Worm (Caenorhabditis elegans) whole organism, L2 larva: ENCODE measurements around the gene nhr-122.
"Not testable (repeated sequence)": the region's sequence is repeated elsewhere in the genome, so short reads cannot be mapped to it uniquely, and the experiment has no call there.

Experiments used
- C34F6.9 ChIP-seq: fragments of 150-350 bp; optimal IDR thresholded peaks from 2 replicates; lab custom pipeline; 2014; ENCODE audit warnings: missing biosample characterization, missing genetic modification characterization
- F13H6.1 ChIP-seq: sonication (generic microtip); optimal IDR thresholded peaks from 2 replicates; lab custom pipeline; 2016; ENCODE audit warnings: missing genetic modification characterization, missing compliant biosample characterization
- R02D3.7 ChIP-seq: fragments of 150-350 bp; optimal IDR thresholded peaks from 2 replicates; lab custom pipeline; 2014; ENCODE audit warnings: missing biosample characterization, missing genetic modification characterization
- Y55F3AM.14 ChIP-seq: fragments of 200-800 bp; sonication (Bioruptor generic); optimal IDR thresholded peaks from 2 replicates; lab custom pipeline; 2018; ENCODE audit warnings: mild to moderate bottlenecking, missing genetic modification characterization, missing compliant biosample characterization
- ZK546.5 ChIP-seq: sonication (generic microtip); optimal IDR thresholded peaks from 2 replicates; lab custom pipeline; 2017; ENCODE audit warnings: missing biosample characterization, missing genetic modification characterization
- ama-1 ChIP-seq: fragments of 150-350 bp; optimal IDR thresholded peaks from 2 replicates; lab custom pipeline; 2018; ENCODE audit warnings: inconsistent platforms
- blmp-1 ChIP-seq: sonication (generic microtip); optimal IDR thresholded peaks from 2 replicates; lab custom pipeline; 2017; ENCODE audit warnings: missing genetic modification characterization, mild to moderate bottlenecking, missing compliant biosample characterization, antibody characterized with exemption, moderate library complexity; ENCODE audit not compliant: insufficient read depth
- ceh-16 ChIP-seq: fragments of 150-350 bp; optimal IDR thresholded peaks from 2 replicates; lab custom pipeline; 2014; ENCODE audit warnings: missing biosample characterization, missing genetic modification characterization
- crh-2 ChIP-seq: sonication (generic microtip); optimal IDR thresholded peaks from 2 replicates; lab custom pipeline; 2017; ENCODE audit warnings: missing biosample characterization, missing genetic modification characterization
- dmd-4 ChIP-seq: sonication (generic microtip); optimal IDR thresholded peaks from 2 replicates; lab custom pipeline; 2017; ENCODE audit warnings: missing biosample characterization, missing genetic modification characterization
- egl-27 ChIP-seq: sonication (generic microtip); optimal IDR thresholded peaks from 3 replicates; lab custom pipeline; 2017; ENCODE audit warnings: missing biosample characterization, missing genetic modification reagents, missing genetic modification characterization
- elt-3 ChIP-seq: sonication (generic microtip); optimal IDR thresholded peaks from 2 replicates; lab custom pipeline; 2017; ENCODE audit warnings: missing biosample characterization, missing genetic modification characterization
- fos-1 ChIP-seq: fragments of 150-350 bp; optimal IDR thresholded peaks from 2 replicates; lab custom pipeline; 2014; ENCODE audit warnings: missing biosample characterization, missing genetic modification characterization
- gmeb-1 ChIP-seq: fragments of 150-350 bp; optimal IDR thresholded peaks from 2 replicates; lab custom pipeline; 2014; ENCODE audit warnings: missing biosample characterization, missing genetic modification characterization
- lin-11 ChIP-seq: fragments of 150-350 bp; sonication (generic microtip); optimal IDR thresholded peaks from 2 replicates; lab custom pipeline; 2014; ENCODE audit warnings: missing biosample characterization, missing genetic modification characterization, inconsistent platforms, mixed read lengths
- lin-13 ChIP-seq: fragments of 150-350 bp; optimal IDR thresholded peaks from 2 replicates; lab custom pipeline; 2014; ENCODE audit warnings: missing biosample characterization, missing genetic modification reagents, missing genetic modification characterization
- lin-39 ChIP-seq: fragments of 150-350 bp; optimal IDR thresholded peaks from 2 replicates; lab custom pipeline; 2014; ENCODE audit warnings: missing biosample characterization, missing genetic modification reagents, missing genetic modification characterization
- lsy-2 ChIP-seq, 2 experiments: fragments of 150-350 bp in 1 of 2; sonication (generic microtip) in 1 of 2; optimal IDR thresholded peaks; 2 replicates each; lab custom pipeline; 2014 to 2017; ENCODE audit warnings: missing biosample characterization in 2 of 2, missing genetic modification characterization in 2 of 2
- mab-5 ChIP-seq: fragments of 150-350 bp; optimal IDR thresholded peaks from 2 replicates; lab custom pipeline; 2014; ENCODE audit warnings: missing biosample characterization, missing genetic modification characterization
- nhr-10 ChIP-seq: sonication (generic microtip); optimal IDR thresholded peaks from 2 replicates; lab custom pipeline; 2017; ENCODE audit warnings: missing biosample characterization, missing genetic modification characterization
- nhr-11 ChIP-seq: fragments of 150-350 bp; optimal IDR thresholded peaks from 2 replicates; lab custom pipeline; 2014; ENCODE audit warnings: missing biosample characterization, missing genetic modification characterization
- nhr-129 ChIP-seq: fragments of 150-350 bp; optimal IDR thresholded peaks from 2 replicates; lab custom pipeline; 2014; ENCODE audit warnings: missing biosample characterization, missing genetic modification characterization
- nhr-21 ChIP-seq: fragments of 150-350 bp; optimal IDR thresholded peaks from 2 replicates; lab custom pipeline; 2014; ENCODE audit warnings: missing biosample characterization, missing genetic modification characterization
- nhr-23 ChIP-seq: fragments of 150-350 bp; optimal IDR thresholded peaks from 2 replicates; lab custom pipeline; 2014; ENCODE audit warnings: missing biosample characterization, missing genetic modification reagents, missing genetic modification characterization
- nhr-237 ChIP-seq: fragments of 150-350 bp; optimal IDR thresholded peaks from 2 replicates; lab custom pipeline; 2014; ENCODE audit warnings: missing biosample characterization, missing genetic modification characterization
- nhr-6 ChIP-seq: fragments of 150-350 bp; optimal IDR thresholded peaks from 2 replicates; lab custom pipeline; 2014; ENCODE audit warnings: missing biosample characterization, missing genetic modification characterization
- nhr-77 ChIP-seq: fragments of 150-350 bp; optimal IDR thresholded peaks from 2 replicates; lab custom pipeline; 2014; ENCODE audit warnings: missing biosample characterization, missing genetic modification characterization
- sem-4 ChIP-seq: fragments of 150-350 bp; optimal IDR thresholded peaks from 2 replicates; lab custom pipeline; 2014; ENCODE audit warnings: missing biosample characterization, missing genetic modification reagents, missing genetic modification characterization
- sma-3 ChIP-seq: sonication (generic microtip); optimal IDR thresholded peaks from 2 replicates; lab custom pipeline; 2016; ENCODE audit warnings: missing genetic modification reagents, missing genetic modification characterization, missing compliant biosample characterization
- sma-9 ChIP-seq, 2 experiments: fragments of 150-350 bp in 1 of 2; sonication (generic microtip) in 1 of 2; optimal IDR thresholded peaks; 2 replicates each; lab custom pipeline; 2014 to 2016; ENCODE audit warnings: missing genetic modification characterization in 2 of 2, mild to moderate bottlenecking in 1 of 2, missing biosample characterization in 1 of 2, missing compliant biosample characterization in 1 of 2, missing genetic modification reagents in 1 of 2, moderate library complexity in 1 of 2
- unc-55 ChIP-seq: fragments of 150-350 bp; sonication (generic microtip); optimal IDR thresholded peaks from 3 replicates; lab custom pipeline; 2014; ENCODE audit warnings: missing biosample characterization, missing genetic modification reagents, missing genetic modification characterization
- unc-62 ChIP-seq: fragments of 150-350 bp; optimal IDR thresholded peaks from 2 replicates; lab custom pipeline; 2014; ENCODE audit warnings: missing biosample characterization, missing genetic modification reagents, missing genetic modification characterization
- zag-1 ChIP-seq: fragments of 150-350 bp; optimal IDR thresholded peaks from 2 replicates; lab custom pipeline; 2014; ENCODE audit warnings: missing biosample characterization, missing genetic modification characterization

The nhr-122 gene

ce11 chrIV:1632593-1632992, 18.9 kb downstream of the nhr-122 start:
- no peak for TF ChIP-seq dmd-4 (tag; lab: Kevin White, UChicago)
- no peak for TF ChIP-seq nhr-21 (tag; lab: Kevin White, UChicago)
- TF ChIP-seq C34F6.9: no peak
- TF ChIP-seq lsy-2 (tag; optimal IDR thresholded peaks at IDR 0.05; lab: Kevin White, UChicago): no peak
- no peak for TF ChIP-seq sem-4
- TF ChIP-seq F13H6.1 (tag; lab: Kevin White, UChicago): no peak
- TF ChIP-seq nhr-6: no peak
- TF ChIP-seq egl-27 (tag; lab: Kevin White, UChicago): no peak
- no peak for TF ChIP-seq lin-13
- TF ChIP-seq blmp-1 (tag; lab: Kevin White, UChicago): no peak
- TF ChIP-seq gmeb-1 (tag; lab: Kevin White, UChicago): no peak
- no peak for TF ChIP-seq nhr-10 (tag; lab: Kevin White, UChicago)
- TF ChIP-seq elt-3 (tag; lab: Kevin White, UChicago): no peak

- no peak for TF ChIP-seq nhr-11 (tag; lab: Kevin White, UChicago)
- no peak for TF ChIP-seq fos-1
- no peak for TF ChIP-seq lin-11 (tag; lab: Kevin White, UChicago)
- no peak for TF ChIP-seq crh-2 (tag; lab: Kevin White, UChicago)
- TF ChIP-seq sem-4: no peak
- no peak for TF ChIP-seq egl-27 (tag; lab: Kevin White, UChicago)
- TF ChIP-seq elt-3 (tag; lab: Kevin White, UChicago): no peak
- no peak for TF ChIP-seq zag-1
- no peak for TF ChIP-seq ama-1 (lab: Kevin White, UChicago)
- no peak for TF ChIP-seq nhr-6
- TF ChIP-seq sma-3: no peak
- no peak for TF ChIP-seq nhr-10 (tag; lab: Kevin White, UChicago)
- no peak for TF ChIP-seq ceh-16 (tag; lab: Kevin White, UChicago)
Observed at ce11 chrIV:1633445-1633844, 19.8 kb downstream of the nhr-122 start, which contains the start of gene Y41D4B.6. TSS of gene Y41D4B.6 (plus strand) at chrIV:1633745.

ce11 chrIV:1637333-1637732, 23.6 kb downstream of the nhr-122 start:
- TF ChIP-seq zag-1 (no peak), nhr-23 (tag; lab: Kevin White, UChicago) (no peak), lin-39 (tag; lab: Kevin White, UChicago) (no peak), mab-5 (tag; lab: Kevin White, UChicago) (no peak), unc-62 (GFP tag; lab: Kevin White, UChicago) (no peak), fos-1 (no peak), R02D3.7 (tag; lab: Kevin White, UChicago) (no peak), Y55F3AM.14 (GFP tag; lab: Kevin White, UChicago) (no peak)
- TF ChIP-seq, all 48 proteins: peak for 0

- TF ChIP-seq sem-4; ZK546.5; ceh-16 (tag; lab: Kevin White, UChicago): not testable (repeated sequence)
- TF ChIP-seq, all 48 proteins: peak for 0; not testable (repeated sequence) for 48
Observed at ce11 chrIV:1645198-1645597, 31.5 kb downstream of the nhr-122 start, which contains the start of gene nhr-274. TSS of gene nhr-274 (minus strand) at chrIV:1645298.

ce11 chrIV:1649349-1649748, 35.7 kb downstream of the nhr-122 start:
- TF ChIP-seq sma-9 (GFP tag; optimal IDR thresholded peaks at IDR 0.05; lab: Kevin White, UChicago): no peak
- TF ChIP-seq sma-9 (tag; optimal IDR thresholded peaks at IDR 0.05; lab: Kevin White, UChicago): no peak
- TF ChIP-seq ama-1 (lab: Kevin White, UChicago): no peak
- no peak for TF ChIP-seq nhr-77 (tag; lab: Kevin White, UChicago)
- no peak for TF ChIP-seq R02D3.7 (tag; lab: Kevin White, UChicago)
- TF ChIP-seq dmd-4 (tag; lab: Kevin White, UChicago): no peak
- no peak for TF ChIP-seq egl-27 (tag; lab: Kevin White, UChicago)
- no peak for TF ChIP-seq nhr-237 (tag; lab: Kevin White, UChicago)
- TF ChIP-seq lin-11 (tag; lab: Kevin White, UChicago): no peak
- TF ChIP-seq gmeb-1 (tag; lab: Kevin White, UChicago): no peak
- TF ChIP-seq fos-1: no peak
- TF ChIP-seq F13H6.1 (tag; lab: Kevin White, UChicago): no peak
- TF ChIP-seq ZK546.5: no peak

- TF ChIP-seq lin-13: peak; percentile 12
- peak; percentile 75 for TF ChIP-seq crh-2 (tag; lab: Kevin White, UChicago)
- peak; percentile 31 for TF ChIP-seq gmeb-1 (tag; lab: Kevin White, UChicago)
- no peak for TF ChIP-seq ama-1 (lab: Kevin White, UChicago)
- TF ChIP-seq C34F6.9: peak; percentile 62
- peak; percentile 71 for TF ChIP-seq fos-1
- no peak for TF ChIP-seq mab-5 (tag; lab: Kevin White, UChicago)
- peak; percentile 37 for TF ChIP-seq sma-9 (GFP tag; optimal IDR thresholded peaks at IDR 0.05; lab: Kevin White, UChicago)
- no peak for TF ChIP-seq sma-9 (tag; optimal IDR thresholded peaks at IDR 0.05; lab: Kevin White, UChicago)
- TF ChIP-seq nhr-6: no peak
- peak; percentile 78 for TF ChIP-seq unc-55 (GFP tag; lab: Kevin White, UChicago)
- peak in 1 of 2 experiments; percentile 28 for TF ChIP-seq lsy-2 (tag; optimal IDR thresholded peaks at IDR 0.05; lab: Kevin White, UChicago)
- peak; percentile 47 for TF ChIP-seq nhr-129
- peak; percentile 29 for TF ChIP-seq nhr-21 (tag; lab: Kevin White, UChicago)
Observed at ce11 chrIV:1649794-1650193, 36.1 kb downstream of the nhr-122 start.
